Fruit fly (Drosophila melanogaster) ovary, adult (tissue): ENCODE measurements around the gene Hcf.

Experiments used
- CG17801 ChIP-seq: fragments of 200-800 bp; optimal IDR thresholded peaks from 2 replicates; lab custom pipeline; 2019; ENCODE audit warnings: missing biosample characterization, mild to moderate bottlenecking, missing genetic modification characterization, moderate library complexity; ENCODE audit not compliant: partially characterized antibody

Hcf gene

dm6 chr4:385227-385795, 25.6 kb downstream of the Hcf start:
- TF ChIP-seq CG17801, result no peak

dm6 chr4:386752-387151, 27.0 kb downstream of the Hcf start:
- TF ChIP-seq CG17801, result no peak

- TF ChIP-seq CG17801, result no peak
These were observed 29.1 kb downstream of the Hcf start for dm6 chr4:388784-389313.

- TF ChIP-seq CG17801, result no peak
These were observed 33.6 kb downstream of the Hcf start for dm6 chr4:393190-393799.

dm6 chr4:394455-394854, 34.7 kb downstream of the Hcf start:
- no peak for TF ChIP-seq CG17801

- no peak for TF ChIP-seq CG17801
These were observed 35.7 kb downstream of the Hcf start, which contains the start of gene dati for dm6 chr4:395505-395868. dati (minus strand) TSS chr4:395605.

- TF ChIP-seq CG17801, result no peak
These were observed 36.3 kb downstream of the Hcf start for dm6 chr4:395869-396568.

dm6 chr4:398555-398954, 38.8 kb downstream of the Hcf start:
- TF ChIP-seq CG17801, result no peak

- no peak for TF ChIP-seq CG17801
These were observed 43.3 kb downstream of the Hcf start for dm6 chr4:402928-403575.

- no peak for TF ChIP-seq CG17801
These were observed 44.6 kb downstream of the Hcf start for dm6 chr4:404325-404724.

- TF ChIP-seq CG17801, result no peak
These were observed 45.5 kb downstream of the Hcf start for dm6 chr4:405225-405624.

dm6 chr4:406330-406729, 46.6 kb downstream of the Hcf start:
- no peak for TF ChIP-seq CG17801

- no peak for TF ChIP-seq CG17801
These were observed 47.1 kb downstream of the Hcf start for dm6 chr4:406843-407242.

- no peak for TF ChIP-seq CG17801
These were observed 51.8 kb downstream of the Hcf start for dm6 chr4:411513-411912.

dm6 chr4:416288-416687, 56.5 kb downstream of the Hcf start:
- no peak for TF ChIP-seq CG17801

dm6 chr4:418701-419100, 59.0 kb downstream of the Hcf start:
- no peak for TF ChIP-seq CG17801

dm6 chr4:421025-421424, 61.3 kb downstream of the Hcf start:
- no peak for TF ChIP-seq CG17801

dm6 chr4:421772-422171, 62.0 kb downstream of the Hcf start:
- TF ChIP-seq CG17801, result no peak
